Fruit fly (Drosophila melanogaster) Kc167 (cell line): ENCODE data around the gene Inx7.

Source experiments
- Sin3A ChIP-seq: fragments of >200 bp; optimal IDR thresholded peaks from 2 replicates; lab custom pipeline; 2018; ENCODE audit warnings: missing external identifiers
- h ChIP-seq: fragments of >200 bp; optimal IDR thresholded peaks from 3 replicates; lab custom pipeline; 2018; ENCODE audit warnings: missing external identifiers
- insv ChIP-seq: fragments of >200 bp; optimal IDR thresholded peaks from 3 replicates; lab custom pipeline; 2018; ENCODE audit warnings: missing external identifiers
- psq ChIP-seq: fragments of >200 bp; optimal IDR thresholded peaks from 2 replicates; lab custom pipeline; 2017; ENCODE audit warnings: missing external identifiers
- ttk ChIP-seq: sonication (Bioruptor generic); optimal IDR thresholded peaks from 2 replicates; lab custom pipeline; 2017; ENCODE audit warnings: missing external identifiers

DNA sequence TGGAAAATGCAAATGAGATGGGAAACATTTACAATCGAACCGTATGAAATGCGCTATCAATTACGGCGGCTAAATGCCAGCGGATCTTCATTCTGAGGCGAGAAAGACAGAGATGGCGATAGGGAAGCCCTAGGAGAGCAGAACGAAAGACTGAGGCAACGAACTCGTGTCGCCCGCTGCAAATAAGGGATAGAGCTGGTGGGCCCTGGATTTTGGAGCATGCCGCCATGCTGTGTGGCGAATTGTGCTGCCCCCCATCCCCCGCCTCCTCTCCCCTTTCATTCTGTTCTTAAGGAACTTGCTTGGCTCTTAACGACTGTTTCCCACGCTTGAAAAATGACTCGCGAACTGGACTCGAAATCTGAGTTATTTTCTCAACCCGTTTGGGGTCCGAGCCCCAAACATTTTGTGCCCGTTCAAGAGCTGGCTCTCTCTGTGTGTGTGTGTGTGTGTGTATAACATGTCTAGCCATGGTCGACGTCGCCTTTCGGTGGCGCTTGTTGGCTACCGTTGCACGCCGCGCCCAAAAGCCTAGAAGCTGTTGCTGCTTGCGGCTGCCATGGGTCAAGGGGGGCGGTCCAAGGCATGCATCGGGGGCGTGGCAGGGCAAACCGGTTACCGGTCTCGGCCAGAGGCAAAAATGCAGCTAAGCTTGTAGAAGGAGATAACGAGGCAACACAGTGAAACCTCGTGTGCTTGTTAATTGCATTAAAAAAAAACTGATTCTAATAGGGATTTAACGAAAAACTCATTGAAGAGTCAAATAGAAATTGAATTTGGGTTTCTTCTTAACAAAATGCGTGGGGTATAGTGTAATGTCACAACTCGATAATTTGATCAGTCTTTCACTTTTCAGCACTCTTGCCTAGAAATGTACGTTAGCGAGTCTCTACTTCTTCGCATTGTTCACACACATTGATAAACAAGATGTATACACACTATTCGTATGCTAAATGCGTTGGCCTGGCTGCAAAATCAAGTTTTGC is 15.0 kb upstream of the Inx7 start:
- TF ChIP-seq h (lab: Kevin White, UChicago) (no peak), psq (lab: Kevin White, UChicago) (no peak), ttk (lab: Kevin White, UChicago) (no peak), Sin3A (lab: Kevin White, UChicago) (no peak), insv (lab: Kevin White, UChicago) (no peak)
